Fruit fly (Drosophila melanogaster): Measurements from ENCODE around the gene Hr4.

DNA sequence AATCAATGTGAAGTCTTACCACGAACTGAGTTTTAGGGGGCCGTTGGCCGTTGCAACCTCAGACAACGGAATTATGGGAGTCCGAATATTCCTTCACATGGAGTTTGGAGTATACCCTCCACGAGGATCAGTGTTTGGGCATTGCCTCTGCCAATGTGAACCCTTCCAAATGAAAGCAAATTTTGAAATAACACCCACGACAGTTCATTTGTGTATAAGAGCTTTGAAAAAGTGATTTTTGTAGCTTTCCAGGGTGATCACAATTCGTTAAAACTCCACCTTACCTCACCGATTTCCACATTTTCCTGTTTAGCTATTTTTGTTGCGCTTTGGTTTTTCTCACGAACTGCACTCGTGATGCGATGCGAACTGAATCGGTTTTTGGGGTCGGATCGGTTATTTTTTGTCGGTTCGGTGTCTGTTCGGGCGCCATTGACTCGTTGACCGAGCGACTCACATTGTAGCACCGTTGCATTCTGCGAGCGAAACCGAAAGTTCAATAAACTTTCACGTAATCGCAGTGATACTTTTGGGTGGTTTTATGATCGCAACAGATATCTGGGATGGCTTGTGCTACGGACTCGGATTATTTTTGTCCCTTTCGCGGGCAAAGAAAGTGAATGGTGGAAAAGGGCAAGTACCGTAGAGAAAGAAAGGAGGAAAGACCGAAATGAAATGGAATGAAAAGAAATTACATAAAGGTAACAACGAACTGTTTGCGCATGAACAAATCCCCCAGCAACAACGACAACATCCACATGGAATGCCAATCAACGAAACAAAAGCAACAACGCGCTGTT lies 28.2 kb downstream of the Hr4 start:
- TF ChIP-seq CTCF (optimal IDR thresholded peaks at IDR 0.05) (no peak), CG8478 (optimal IDR thresholded peaks at IDR 0.05) (no peak)

Data from S2 (cell line).